Worm (Caenorhabditis elegans): ENCODE measurements around the gene timm-17B.2.

timm-17B.2 gene

ce11 chrIV:8428492-8428891 lies 32.0 kb downstream of the timm-17B.2 start (continued):
- no peak for TF ChIP-seq nhr-237 (tag; optimal IDR thresholded peaks at IDR 0.05)
- peak; percentile 61 for TF ChIP-seq unc-55 (GFP tag; optimal IDR thresholded peaks at IDR 0.05)

ce11 chrIV:8431567-8432458 lies 35.4 kb downstream of the timm-17B.2 start:
- TF ChIP-seq mdl-1 (tag; optimal IDR thresholded peaks at IDR 0.05), result peak; percentile 61 to 76
- TF ChIP-seq sma-3 (GFP tag; optimal IDR thresholded peaks at IDR 0.05), result peak; percentile 48
- TF ChIP-seq nhr-6 (tag; optimal IDR thresholded peaks at IDR 0.05), result peak; percentile 44
- no peak for TF ChIP-seq nhr-12 (tag; optimal IDR thresholded peaks at IDR 0.05)
- TF ChIP-seq peb-1 (tag; optimal IDR thresholded peaks at IDR 0.05), result no peak
- TF ChIP-seq blmp-1 (tag; optimal IDR thresholded peaks at IDR 0.05; ENCODE audit: insufficient read depth), result peak; percentile 44
- TF ChIP-seq alr-1 (tag; optimal IDR thresholded peaks at IDR 0.05), result no peak
- TF ChIP-seq lin-13 (GFP tag; optimal IDR thresholded peaks at IDR 0.05), result peak; percentile 56
- peak; percentile 19 for TF ChIP-seq lin-11 (tag; optimal IDR thresholded peaks at IDR 0.05)
- TF ChIP-seq nhr-10 (tag; optimal IDR thresholded peaks at IDR 0.05), result no peak
- peak; percentile 60 to 91 for TF ChIP-seq lsy-2 (tag; optimal IDR thresholded peaks at IDR 0.05)
- peak; percentile 64 for TF ChIP-seq nhr-25 (tag; optimal IDR thresholded peaks at IDR 0.05)
- peak; percentile 42 for TF ChIP-seq sem-4 (tag; optimal IDR thresholded peaks at IDR 0.05)
- TF ChIP-seq ZK546.5 (tag; optimal IDR thresholded peaks at IDR 0.05), result no peak
- peak; percentile 15 for TF ChIP-seq nhr-11 (tag; optimal IDR thresholded peaks at IDR 0.05)
- TF ChIP-seq crh-2 (tag; optimal IDR thresholded peaks at IDR 0.05), result peak; percentile 83
- no peak for TF ChIP-seq nhr-237 (tag; optimal IDR thresholded peaks at IDR 0.05)
- TF ChIP-seq ama-1 (optimal IDR thresholded peaks at IDR 0.05), result peak; percentile 94
- no peak for TF ChIP-seq elt-1 (tag; optimal IDR thresholded peaks at IDR 0.05)
- TF ChIP-seq nhr-77 (tag; optimal IDR thresholded peaks at IDR 0.05), result no peak
- peak; percentile 82 for TF ChIP-seq ztf-4 (tag; optimal IDR thresholded peaks at IDR 0.05)
- TF ChIP-seq ceh-82 (tag; optimal IDR thresholded peaks at IDR 0.05), result peak; percentile 39
- TF ChIP-seq Y55F3AM.14 (GFP tag; optimal IDR thresholded peaks at IDR 0.05), result peak; percentile 51
- peak; percentile 68 for TF ChIP-seq nhr-21 (tag; optimal IDR thresholded peaks at IDR 0.05)
- TF ChIP-seq ceh-16 (tag; optimal IDR thresholded peaks at IDR 0.05), result peak; percentile 43
- TF ChIP-seq unc-62 (GFP tag; optimal IDR thresholded peaks at IDR 0.05), result no peak
- peak; percentile 84 for TF ChIP-seq egl-27 (tag; optimal IDR thresholded peaks at IDR 0.05)
- no peak for TF ChIP-seq ztf-11 (tag; optimal IDR thresholded peaks at IDR 0.05)
- TF ChIP-seq gmeb-1 (tag; optimal IDR thresholded peaks at IDR 0.05), result peak; percentile 44
- no peak for TF ChIP-seq unc-39 (tag; optimal IDR thresholded peaks at IDR 0.05)
- peak; percentile 38 for TF ChIP-seq zag-1 (tag; optimal IDR thresholded peaks at IDR 0.05)
- peak; percentile 33 for TF ChIP-seq R02D3.7 (tag; optimal IDR thresholded peaks at IDR 0.05)
- TF ChIP-seq mbf-1 (tag; optimal IDR thresholded peaks at IDR 0.05), result peak; percentile 33
- no peak for TF ChIP-seq skn-1 (tag; optimal IDR thresholded peaks at IDR 0.05)
- TF ChIP-seq unc-55 (GFP tag; optimal IDR thresholded peaks at IDR 0.05), result peak; percentile 64
- peak; percentile 93 for TF ChIP-seq nhr-129 (tag; optimal IDR thresholded peaks at IDR 0.05)
- TF ChIP-seq elt-3 (tag; optimal IDR thresholded peaks at IDR 0.05), result no peak
- peak; percentile 74 for TF ChIP-seq fos-1 (tag; optimal IDR thresholded peaks at IDR 0.05)
- TF ChIP-seq mab-5 (tag; optimal IDR thresholded peaks at IDR 0.05), result peak; percentile 50
- TF ChIP-seq nhr-23 (tag; optimal IDR thresholded peaks at IDR 0.05), result no peak
- TF ChIP-seq aly-2 (tag; optimal IDR thresholded peaks at IDR 0.05), result no peak
- no peak for TF ChIP-seq ztf-1 (GFP tag; conservative IDR thresholded peaks at IDR 0.05)
- TF ChIP-seq sma-9 (GFP tag; optimal IDR thresholded peaks at IDR 0.05), result peak; percentile 83
- TF ChIP-seq sma-9 (tag; optimal IDR thresholded peaks at IDR 0.05), result no peak
- TF ChIP-seq snpc-4 (tag; optimal IDR thresholded peaks at IDR 0.05), result peak; percentile 87
- TF ChIP-seq lin-39 (tag; optimal IDR thresholded peaks at IDR 0.05), result no peak
- TF ChIP-seq dmd-4 (tag; optimal IDR thresholded peaks at IDR 0.05), result no peak
- TF ChIP-seq C34F6.9 (tag; optimal IDR thresholded peaks at IDR 0.05), result peak; percentile 47
- TF ChIP-seq F13H6.1 (tag; optimal IDR thresholded peaks at IDR 0.05), result peak; percentile 63
